Worm (Caenorhabditis elegans): ENCODE measurements around the gene F41C3.1.

F41C3.1 gene

ce11 chrII:4753133-4753532, 1.0 kb downstream of the F41C3.1 start, which contains the start of gene C27D9.1:
Gene C27D9.1 (plus strand): TSS chrII:4753413.
- TF ChIP-seq ets-4 (tag; optimal IDR thresholded peaks at IDR 0.05), result no peak
- no peak for TF ChIP-seq hlh-13 (GFP tag; optimal IDR thresholded peaks at IDR 0.05)
- no peak for TF ChIP-seq ceh-31 (tag; optimal IDR thresholded peaks at IDR 0.05)
- no peak for TF ChIP-seq pha-2 (tag; optimal IDR thresholded peaks at IDR 0.05)
- TF ChIP-seq dmd-4 (tag; optimal IDR thresholded peaks at IDR 0.05; ENCODE audit: borderline replicate concordance), result no peak
- no peak for TF ChIP-seq ceh-48 (tag; optimal IDR thresholded peaks at IDR 0.05)
- TF ChIP-seq ceh-22 (tag; optimal IDR thresholded peaks at IDR 0.05), result no peak
- no peak for TF ChIP-seq pat-9 (tag; optimal IDR thresholded peaks at IDR 0.05)
- TF ChIP-seq F13H6.1 (tag; optimal IDR thresholded peaks at IDR 0.05), result no peak
- TF ChIP-seq ceh-18 (tag; optimal IDR thresholded peaks at IDR 0.05), result no peak

ce11 chrII:4755654-4756053, 3.5 kb downstream of the F41C3.1 start:
- TF ChIP-seq ceh-30 (tag; optimal IDR thresholded peaks at IDR 0.05) (no peak), fkh-6 (tag; optimal IDR thresholded peaks at IDR 0.05) (no peak), fkh-10 (GFP tag; optimal IDR thresholded peaks at IDR 0.05) (no peak), pat-9 (tag; optimal IDR thresholded peaks at IDR 0.05) (no peak), sox-4 (tag; optimal IDR thresholded peaks at IDR 0.05) (no peak), ets-4 (tag; optimal IDR thresholded peaks at IDR 0.05) (no peak), odd-2 (tag; optimal IDR thresholded peaks at IDR 0.05) (no peak), gmeb-2 (tag; optimal IDR thresholded peaks at IDR 0.05) (no peak), K09A11.1 (tag; optimal IDR thresholded peaks at IDR 0.05; ENCODE audit: insufficient read depth) (no peak), ceh-6 (GFP tag; optimal IDR thresholded peaks at IDR 0.05) (no peak), tbx-2 (tag; optimal IDR thresholded peaks at IDR 0.05) (no peak), fax-1 (tag; optimal IDR thresholded peaks at IDR 0.05) (no peak), hlh-6 (tag; optimal IDR thresholded peaks at IDR 0.05) (no peak)

ce11 chrII:4756751-4757150, 4.6 kb downstream of the F41C3.1 start, which contains the start of gene C27D9.2:
Gene C27D9.2 (minus strand): TSS chrII:4756851.
- TF ChIP-seq pax-1 (tag; optimal IDR thresholded peaks at IDR 0.05) (no peak), hlh-8 (tag; optimal IDR thresholded peaks at IDR 0.05) (no peak), ama-1 (optimal IDR thresholded peaks at IDR 0.05) (no peak), fkh-10 (GFP tag; optimal IDR thresholded peaks at IDR 0.05) (no peak), ceh-22 (tag; optimal IDR thresholded peaks at IDR 0.05) (no peak)

DNA sequence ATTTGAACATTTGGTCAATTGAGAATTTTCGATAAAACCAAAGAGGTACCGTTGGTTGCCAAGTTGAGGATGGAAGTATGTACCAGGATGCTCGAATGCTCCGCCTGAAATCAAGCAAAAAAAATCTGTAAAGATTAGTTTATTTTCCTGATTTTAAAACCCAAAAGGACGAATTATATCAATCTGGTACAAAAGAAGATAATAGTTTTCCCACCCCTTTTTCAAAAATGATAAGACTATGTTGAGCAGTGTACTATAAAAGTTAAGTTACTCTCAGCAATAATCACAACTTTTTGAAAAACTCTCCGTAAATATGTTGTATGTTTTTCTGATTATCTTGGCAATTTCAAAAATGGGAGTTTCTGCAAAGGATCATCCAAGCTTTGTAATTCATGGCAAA, 6.4 kb downstream of the F41C3.1 start, which contains the start of gene F26G1.3:
TSS of gene F26G1.3 (plus strand) at position 301 of the 400 bp plus-strand sequence.
- TF ChIP-seq zip-5 (tag; optimal IDR thresholded peaks at IDR 0.05) (no peak), unc-3 (GFP tag; conservative IDR thresholded peaks at IDR 0.05) (no peak), unc-3 (tag; optimal IDR thresholded peaks at IDR 0.05) (no peak), lim-6 (tag; optimal IDR thresholded peaks at IDR 0.05) (no peak), ceh-31 (tag; optimal IDR thresholded peaks at IDR 0.05) (no peak)

DNA sequence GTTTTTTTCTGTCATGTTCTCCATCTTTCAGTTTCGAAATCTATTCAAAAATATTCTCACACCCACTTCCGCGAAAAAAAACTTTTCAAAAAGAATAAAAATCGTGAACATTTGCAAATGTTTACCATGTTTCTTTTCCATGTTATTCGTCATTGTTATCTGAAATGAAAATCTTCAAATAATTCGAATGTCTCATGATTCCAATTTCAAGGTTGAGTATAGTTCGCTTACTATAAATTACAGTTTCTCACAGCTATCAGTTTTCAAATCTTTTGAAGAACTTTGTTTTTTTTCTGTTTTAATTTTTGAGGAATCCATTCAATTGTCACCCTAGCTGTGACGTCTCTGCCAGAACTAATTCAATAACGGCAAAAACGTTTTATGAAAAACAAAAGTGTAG, 7.7 kb downstream of the F41C3.1 start:
- TF ChIP-seq ceh-19 (GFP tag; optimal IDR thresholded peaks at IDR 0.05) (no peak), madf-2 (tag; optimal IDR thresholded peaks at IDR 0.05) (no peak), ceh-45 (GFP tag; IDR thresholded peaks at IDR 0.05) (no peak), pag-3 (tag; optimal IDR thresholded peaks at IDR 0.05; ENCODE audit: borderline replicate concordance) (no peak)

- TF ChIP-seq ceh-19 (GFP tag; optimal IDR thresholded peaks at IDR 0.05) (no peak), sdc-2 (tag; optimal IDR thresholded peaks at IDR 0.05) (no peak), ceh-31 (tag; optimal IDR thresholded peaks at IDR 0.05) (no peak), pat-9 (tag; optimal IDR thresholded peaks at IDR 0.05) (no peak), gmeb-2 (tag; optimal IDR thresholded peaks at IDR 0.05) (no peak), ceh-18 (tag; optimal IDR thresholded peaks at IDR 0.05) (no peak)
These were observed 8.9 kb downstream of the F41C3.1 start for ce11 chrII:4761020-4761419.
